Worm (Caenorhabditis elegans): Measurements from ENCODE around the gene Y6D1A.2.

Y6D1A.2 gene

DNA sequence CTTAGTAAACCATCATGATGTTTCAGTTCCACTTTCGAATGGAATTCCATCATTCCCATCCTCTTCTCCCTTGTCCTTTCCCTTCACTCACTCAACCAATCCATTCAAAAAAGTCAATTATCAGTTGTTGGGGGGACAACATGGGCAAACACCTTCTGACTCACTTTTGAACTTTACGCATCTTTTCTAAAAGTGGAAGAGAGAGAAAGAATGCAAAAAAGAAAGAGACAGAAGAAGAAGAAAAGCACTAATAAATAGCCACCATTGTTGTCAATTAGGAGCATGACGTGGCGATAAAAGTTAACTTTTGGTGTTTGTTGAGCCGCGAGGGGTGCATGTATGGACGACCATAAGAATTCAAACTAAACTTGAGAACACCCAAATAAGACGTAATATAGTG lies 31.7 kb downstream of the Y6D1A.2 start:
- TF ChIP-seq pha-4 (tag; optimal IDR thresholded peaks at IDR 0.05) (no peak), attf-6 (GFP tag; IDR thresholded peaks at IDR 0.05) (no peak), mxl-1 (tag; optimal IDR thresholded peaks at IDR 0.05) (no peak), ztf-22 (GFP tag; optimal IDR thresholded peaks at IDR 0.05) (no peak), mcd-1 (GFP tag; IDR thresholded peaks at IDR 0.05) (no peak), ceh-27 (GFP tag; optimal IDR thresholded peaks at IDR 0.05) (no peak), ceh-58 (GFP tag; IDR thresholded peaks at IDR 0.05) (no peak), Y67H2A.10 (GFP tag; conservative IDR thresholded peaks at IDR 0.05) (no peak), lin-35 (GFP tag; optimal IDR thresholded peaks at IDR 0.05) (no peak), die-1 (tag; optimal IDR thresholded peaks at IDR 0.05) (no peak), K12H6.12 (tag; optimal IDR thresholded peaks at IDR 0.05) (no peak), attf-3 (GFP tag; conservative IDR thresholded peaks at IDR 0.05) (no peak)

DNA sequence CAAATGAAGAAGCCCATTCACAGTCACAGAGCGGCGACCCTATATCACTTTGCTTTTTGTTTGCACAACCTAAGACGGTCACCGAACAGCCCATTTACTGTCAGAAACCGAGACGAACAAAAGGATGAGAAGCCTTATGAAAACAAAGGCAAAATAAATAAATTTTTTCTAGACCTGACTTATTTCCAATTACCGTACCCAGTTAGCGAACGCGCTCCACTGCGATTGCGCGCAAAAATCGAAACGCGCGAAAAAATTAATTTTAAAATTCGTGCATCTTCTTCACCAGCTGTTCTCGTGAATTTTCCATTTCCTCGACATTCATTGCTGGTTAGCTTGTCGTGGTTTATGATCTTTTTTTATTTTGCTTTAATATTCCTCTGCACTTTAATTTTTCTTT lies 37.2 kb downstream of the Y6D1A.2 start, which contains the start of gene F43G6.16:
Gene F43G6.16 (minus strand): TSS at position 141 of the 400 bp plus-strand sequence.
- TF ChIP-seq snpc-4 (GFP tag; optimal IDR thresholded peaks at IDR 0.05), result peak; percentile 28
- TF ChIP-seq snpc-4 (tag; optimal IDR thresholded peaks at IDR 0.05), result peak; percentile 21 to 63 (median 40)
- TF ChIP-seq nfya-1 (tag; optimal IDR thresholded peaks at IDR 0.05; ENCODE audit: borderline replicate concordance, insufficient read depth), result no peak
- TF ChIP-seq attf-5 (GFP tag; optimal IDR thresholded peaks at IDR 0.05), result no peak
- no peak for TF ChIP-seq F57A8.1 (GFP tag; optimal IDR thresholded peaks at IDR 0.05)
- TF ChIP-seq mcd-1 (GFP tag; IDR thresholded peaks at IDR 0.05), result peak; percentile 94
- TF ChIP-seq lin-26 (GFP tag; IDR thresholded peaks at IDR 0.05), result no peak
- peak; percentile 97 for TF ChIP-seq ceh-91 (GFP tag; IDR thresholded peaks at IDR 0.05)
- TF ChIP-seq ztf-25 (GFP tag; IDR thresholded peaks at IDR 0.05), result 0 out of 2 replicates have a peak, but pooled peaks have one; percentile 54
- TF ChIP-seq gei-17 (GFP tag; optimal IDR thresholded peaks at IDR 0.05), result no peak
- TF ChIP-seq fkh-3 (tag; optimal IDR thresholded peaks at IDR 0.05), result no peak
- no peak for TF ChIP-seq ZK185.1 (tag; optimal IDR thresholded peaks at IDR 0.05; ENCODE audit: poor library complexity, severe bottlenecking)
- TF ChIP-seq die-1 (tag; optimal IDR thresholded peaks at IDR 0.05), result no peak
- TF ChIP-seq attf-3 (GFP tag; conservative IDR thresholded peaks at IDR 0.05), result peak; percentile 25; the same call in 1 of the 2 replicates
- no peak for TF ChIP-seq F55B11.4 (tag; optimal IDR thresholded peaks at IDR 0.05; ENCODE audit: borderline replicate concordance, insufficient read depth)
- peak; percentile 100 for TF ChIP-seq madf-8 (GFP tag; conservative IDR thresholded peaks at IDR 0.05)
- TF ChIP-seq zim-3 (tag; optimal IDR thresholded peaks at IDR 0.05), result no peak
- TF ChIP-seq mes-4 (tag; optimal IDR thresholded peaks at IDR 0.05), result no peak
- TF ChIP-seq unc-62 (GFP tag; optimal IDR thresholded peaks at IDR 0.05), result no peak
- TF ChIP-seq ceh-27 (GFP tag; optimal IDR thresholded peaks at IDR 0.05), result no peak
- TF ChIP-seq Y67H2A.10 (GFP tag; conservative IDR thresholded peaks at IDR 0.05), result no peak
- no peak for TF ChIP-seq ets-4 (GFP tag; optimal IDR thresholded peaks at IDR 0.05)
- no peak for TF ChIP-seq F52B5.7 (tag; optimal IDR thresholded peaks at IDR 0.05)
- no peak for TF ChIP-seq egl-18 (GFP tag; IDR thresholded peaks at IDR 0.05)
- TF ChIP-seq ceh-100 (GFP tag; IDR thresholded peaks at IDR 0.05), result peak; percentile 60
- no peak for TF ChIP-seq dpff-1 (tag; optimal IDR thresholded peaks at IDR 0.05)
- peak; percentile 97 for TF ChIP-seq dpl-1 (GFP tag; optimal IDR thresholded peaks at IDR 0.05)
- TF ChIP-seq snpc-1.3 (tag; optimal IDR thresholded peaks at IDR 0.05; ENCODE audit: insufficient read depth), result peak; percentile 64
- TF ChIP-seq ztf-28 (GFP tag; IDR thresholded peaks at IDR 0.05), result peak; percentile 76; the same call in 1 of the 2 replicates
- no peak for TF ChIP-seq mxl-1 (tag; optimal IDR thresholded peaks at IDR 0.05)
- TF ChIP-seq ekl-4 (GFP tag; IDR thresholded peaks at IDR 0.05), result peak; percentile 63
- no peak for TF ChIP-seq K11D2.4 (GFP tag; IDR thresholded peaks at IDR 0.05)
- no peak for TF ChIP-seq bed-2 (GFP tag; IDR thresholded peaks at IDR 0.05)
- no peak for TF ChIP-seq nfya-2 (GFP tag; IDR thresholded peaks at IDR 0.05)
- no peak for TF ChIP-seq nhr-90 (tag; optimal IDR thresholded peaks at IDR 0.05)
- no peak for TF ChIP-seq rpc-1 (optimal IDR thresholded peaks at IDR 0.05)
- TF ChIP-seq rpc-1 (tag; optimal IDR thresholded peaks at IDR 0.05), result peak; percentile 12
- no peak for TF ChIP-seq Y56A3A.18 (GFP tag; IDR thresholded peaks at IDR 0.05)
- TF ChIP-seq snpc-3.4 (tag; optimal IDR thresholded peaks at IDR 0.05), result peak; percentile 92
- peak; percentile 73; the same call in 1 of the 2 replicates for TF ChIP-seq attf-6 (GFP tag; IDR thresholded peaks at IDR 0.05)
- peak; percentile 70 for TF ChIP-seq tlf-1 (GFP tag; optimal IDR thresholded peaks at IDR 0.05)
- TF ChIP-seq T26A5.8 (tag; optimal IDR thresholded peaks at IDR 0.05), result no peak
